Worm (Caenorhabditis elegans) whole organism, L1 larva: ENCODE measurements around the gene Y54G2A.26.
A peak's percentile ranks its signal among the peaks of the same experiment; 100 is the strongest.

ENCODE experiments used
- C04F5.9 ChIP-seq: sonication (generic microtip); optimal IDR thresholded peaks from 2 replicates; lab custom pipeline; 2016; ENCODE audit warnings: missing genetic modification characterization, missing compliant biosample characterization
- C34B4.2 ChIP-seq: sonication (generic microtip); optimal IDR thresholded peaks from 2 replicates; lab custom pipeline; 2017; ENCODE audit warnings: mild to moderate bottlenecking, missing genetic modification characterization, missing compliant biosample characterization
- aha-1 ChIP-seq: fragments of 150-350 bp; optimal IDR thresholded peaks from 2 replicates; lab custom pipeline; 2014; ENCODE audit warnings: missing biosample characterization, missing genetic modification characterization
- alr-1 ChIP-seq: fragments of 200-800 bp; sonication (Bioruptor generic); optimal IDR thresholded peaks from 2 replicates; lab custom pipeline; 2018; ENCODE audit warnings: borderline replicate concordance, mild to moderate bottlenecking, missing genetic modification characterization, missing compliant biosample characterization
- aly-2 ChIP-seq: fragments of 150-350 bp; optimal IDR thresholded peaks from 2 replicates; lab custom pipeline; 2014; ENCODE audit warnings: missing biosample characterization, missing genetic modification characterization
- ama-1 ChIP-seq: fragments of 150-350 bp; optimal IDR thresholded peaks from 2 replicates; lab custom pipeline; 2014
- blmp-1 ChIP-seq: fragments of 150-350 bp; optimal IDR thresholded peaks from 2 replicates; lab custom pipeline; 2014; ENCODE audit warnings: missing biosample characterization, missing genetic modification characterization
- ceh-63 ChIP-seq: fragments of 200-800 bp; sonication (Bioruptor generic); optimal IDR thresholded peaks from 2 replicates; lab custom pipeline; 2018; ENCODE audit warnings: mild to moderate bottlenecking, missing genetic modification characterization, missing compliant biosample characterization
- ceh-8 ChIP-seq: fragments of 200-800 bp; sonication (Bioruptor generic); optimal IDR thresholded peaks from 2 replicates; lab custom pipeline; 2018; ENCODE audit warnings: mild to moderate bottlenecking, missing genetic modification characterization, moderate library complexity, missing compliant biosample characterization
- ceh-82 ChIP-seq, 3 experiments: fragments of 150-350 bp in 1 of 3; sonication (generic microtip) in 2 of 3; optimal IDR thresholded peaks; 2 replicates each; lab custom pipeline; 2014 to 2017; ENCODE audit warnings: missing biosample characterization in 3 of 3, missing genetic modification characterization in 3 of 3
- ceh-88 ChIP-seq: fragments of 200-800 bp; sonication (Bioruptor generic); IDR thresholded peaks from 2 replicates; pipeline ENCODE4 v1.3.6; 2022; ENCODE audit warnings: missing genetic modification characterization, missing compliant biosample characterization
- ces-1 ChIP-seq: fragments of 150-350 bp; optimal IDR thresholded peaks from 2 replicates; lab custom pipeline; 2014; ENCODE audit warnings: missing biosample characterization, missing genetic modification reagents, missing genetic modification characterization
- dpl-1 ChIP-seq, 3 experiments: fragments of 150-350 bp in 2 of 3; sonication (generic microtip) in 1 of 3; optimal IDR thresholded peaks; 2 replicates each; lab custom pipeline; 2014 to 2017; ENCODE audit warnings: missing biosample characterization in 3 of 3, missing genetic modification characterization in 3 of 3, missing genetic modification reagents in 3 of 3
- egl-13 ChIP-seq: sonication (generic microtip); optimal IDR thresholded peaks from 2 replicates; lab custom pipeline; 2016; ENCODE audit warnings: missing genotype, missing genetic modification reagents, missing genetic modification characterization, missing compliant biosample characterization
- egl-27 ChIP-seq, 2 experiments: fragments of 150-350 bp in 1 of 2; sonication (generic microtip); optimal IDR thresholded peaks; 3 replicates each; lab custom pipeline; 2017 to 2018; ENCODE audit warnings: missing biosample characterization in 2 of 2, missing genetic modification characterization in 2 of 2, missing genetic modification reagents in 2 of 2
- elt-2 ChIP-seq: sonication (generic microtip); optimal IDR thresholded peaks from 2 replicates; lab custom pipeline; 2016; ENCODE audit warnings: missing genetic modification characterization, mild to moderate bottlenecking, inconsistent platforms, missing compliant biosample characterization, missing genetic modification reagents
- ets-5 ChIP-seq: fragments of 200-800 bp; sonication (Bioruptor generic); IDR thresholded peaks from 2 replicates; pipeline ENCODE4 v1.3.6; 2022; ENCODE audit warnings: missing genetic modification characterization, missing compliant biosample characterization
- fkh-10 ChIP-seq: sonication (generic microtip); optimal IDR thresholded peaks from 2 replicates; lab custom pipeline; 2017; ENCODE audit warnings: missing biosample characterization, missing genetic modification reagents, missing genetic modification characterization
- fkh-4 ChIP-seq: sonication (generic microtip); optimal IDR thresholded peaks from 2 replicates; lab custom pipeline; 2016; ENCODE audit warnings: missing compliant biosample characterization, missing genetic modification characterization, borderline replicate concordance
- fkh-8 ChIP-seq: sonication (generic microtip); optimal IDR thresholded peaks from 2 replicates; lab custom pipeline; 2016; ENCODE audit warnings: mild to moderate bottlenecking, missing genetic modification characterization, missing compliant biosample characterization
- fos-1 ChIP-seq: fragments of 150-350 bp; optimal IDR thresholded peaks from 2 replicates; lab custom pipeline; 2014; ENCODE audit warnings: missing biosample characterization, missing genetic modification characterization
- hlh-4 ChIP-seq: sonication (generic microtip); optimal IDR thresholded peaks from 2 replicates; lab custom pipeline; 2016; ENCODE audit warnings: mild to moderate bottlenecking, missing genetic modification characterization, missing compliant biosample characterization
- irx-1 ChIP-seq: sonication (generic microtip); optimal IDR thresholded peaks from 2 replicates; lab custom pipeline; 2016; ENCODE audit warnings: missing genetic modification characterization, missing compliant biosample characterization
- isw-1 ChIP-seq: fragments of 200-800 bp; sonication (Bioruptor generic); IDR thresholded peaks from 2 replicates; pipeline ENCODE4 v1.3.6; 2022; ENCODE audit warnings: missing genetic modification characterization, missing compliant biosample characterization
- jun-1 ChIP-seq: fragments of 150-350 bp; optimal IDR thresholded peaks from 2 replicates; lab custom pipeline; 2014; ENCODE audit warnings: missing biosample characterization, missing genetic modification reagents, missing genetic modification characterization
- lin-13 ChIP-seq: fragments of 150-350 bp; optimal IDR thresholded peaks from 2 replicates; lab custom pipeline; 2014; ENCODE audit warnings: missing biosample characterization, missing genetic modification reagents, missing genetic modification characterization
- lin-14 ChIP-seq: fragments of 200-800 bp; sonication (Bioruptor generic); optimal IDR thresholded peaks from 2 replicates; lab custom pipeline; 2018; ENCODE audit warnings: mild to moderate bottlenecking, missing genetic modification characterization, moderate library complexity, missing compliant biosample characterization
- lin-35 ChIP-seq, 2 experiments: fragments of 150-350 bp; optimal IDR thresholded peaks; 2 replicates each; lab custom pipeline; 2014; ENCODE audit warnings: missing biosample characterization in 2 of 2, missing genetic modification characterization in 2 of 2, missing genetic modification reagents in 2 of 2
- lin-39 ChIP-seq: fragments of 150-350 bp; optimal IDR thresholded peaks from 2 replicates; lab custom pipeline; 2014; ENCODE audit warnings: missing biosample characterization, missing genetic modification reagents, missing genetic modification characterization
- lsy-2 ChIP-seq, 2 experiments: fragments of 150-350 bp; optimal IDR thresholded peaks; 2 replicates each; lab custom pipeline; 2014; ENCODE audit warnings: missing biosample characterization in 2 of 2, missing genetic modification characterization in 2 of 2
- mdl-1 ChIP-seq, 2 experiments: fragments of 150-350 bp; optimal IDR thresholded peaks; 2 replicates each; lab custom pipeline; 2014 to 2017; ENCODE audit warnings: missing biosample characterization in 2 of 2, missing genetic modification characterization in 2 of 2, inconsistent platforms in 1 of 2
- mef-2 ChIP-seq: fragments of 150-350 bp; optimal IDR thresholded peaks from 2 replicates; lab custom pipeline; 2014; ENCODE audit warnings: missing biosample characterization, missing genetic modification characterization
- mep-1 ChIP-seq: fragments of 150-350 bp; optimal IDR thresholded peaks from 2 replicates; lab custom pipeline; 2014; ENCODE audit warnings: missing biosample characterization, missing genetic modification characterization
- nhr-19 ChIP-seq: fragments of 200-800 bp; sonication (Bioruptor generic); conservative IDR thresholded peaks from 2 replicates; pipeline ENCODE4 v1.3.6; 2022; ENCODE audit warnings: missing genetic modification characterization, missing compliant biosample characterization
- nhr-20 ChIP-seq: sonication (generic microtip); optimal IDR thresholded peaks from 2 replicates; lab custom pipeline; 2016; ENCODE audit warnings: mild to moderate bottlenecking, missing genetic modification characterization, missing compliant biosample characterization
- nhr-71 ChIP-seq: sonication (generic microtip); optimal IDR thresholded peaks from 2 replicates; lab custom pipeline; 2016; ENCODE audit warnings: mild to moderate bottlenecking, missing genetic modification characterization, moderate library complexity, missing compliant biosample characterization
- nhr-84 ChIP-seq: sonication (generic microtip); optimal IDR thresholded peaks from 2 replicates; lab custom pipeline; 2017; ENCODE audit warnings: missing biosample characterization, missing genetic modification characterization
- nhr-85 ChIP-seq: sonication (generic microtip); peaks from one replicate; lab custom pipeline; 2016; ENCODE audit warnings: missing genetic modification characterization, inconsistent platforms, missing compliant biosample characterization
- nhr-90 ChIP-seq: sonication (generic microtip); optimal IDR thresholded peaks from 2 replicates; lab custom pipeline; 2016; ENCODE audit warnings: mild to moderate bottlenecking, missing genetic modification characterization, missing compliant biosample characterization; ENCODE audit not compliant: poor library complexity
- pag-3 ChIP-seq: sonication (generic microtip); optimal IDR thresholded peaks from 2 replicates; lab custom pipeline; 2017; ENCODE audit warnings: missing genetic modification characterization, mild to moderate bottlenecking, missing compliant biosample characterization, antibody characterized with exemption, borderline replicate concordance; ENCODE audit not compliant: insufficient read depth
- rnt-1 ChIP-seq: sonication (generic microtip); optimal IDR thresholded peaks from 2 replicates; lab custom pipeline; 2016; ENCODE audit warnings: mild to moderate bottlenecking, missing genetic modification characterization, moderate library complexity, missing compliant biosample characterization
- snpc-4 ChIP-seq: fragments of 150-350 bp; optimal IDR thresholded peaks from 2 replicates; lab custom pipeline; 2014; ENCODE audit warnings: missing biosample characterization, missing genetic modification characterization
- snu-23 ChIP-seq: sonication (generic microtip); optimal IDR thresholded peaks from 2 replicates; lab custom pipeline; 2016; ENCODE audit warnings: missing genetic modification characterization, missing compliant biosample characterization
- sup-37 ChIP-seq: fragments of 200-800 bp; sonication (Bioruptor generic); optimal IDR thresholded peaks from 2 replicates; lab custom pipeline; 2018; ENCODE audit warnings: mild to moderate bottlenecking, missing genetic modification characterization, missing compliant biosample characterization
- tbx-2 ChIP-seq: sonication (generic microtip); optimal IDR thresholded peaks from 2 replicates; lab custom pipeline; 2016; ENCODE audit warnings: missing genetic modification characterization, missing compliant biosample characterization
- unc-130 ChIP-seq: fragments of 150-350 bp; optimal IDR thresholded peaks from 2 replicates; lab custom pipeline; 2017; ENCODE audit warnings: missing biosample characterization, missing genetic modification characterization, inconsistent platforms
- unc-62 ChIP-seq: fragments of 150-350 bp; optimal IDR thresholded peaks from 2 replicates; lab custom pipeline; 2014; ENCODE audit warnings: missing biosample characterization, missing genetic modification reagents, missing genetic modification characterization
- zag-1 ChIP-seq: fragments of 150-350 bp; optimal IDR thresholded peaks from 2 replicates; lab custom pipeline; 2014; ENCODE audit warnings: missing biosample characterization, missing genetic modification characterization
- zip-4 ChIP-seq: fragments of 200-800 bp; sonication (Bioruptor generic); optimal IDR thresholded peaks from 2 replicates; lab custom pipeline; 2018; ENCODE audit warnings: mild to moderate bottlenecking, missing genetic modification characterization, moderate library complexity, missing compliant biosample characterization

The Y54G2A.26 gene

DNA sequence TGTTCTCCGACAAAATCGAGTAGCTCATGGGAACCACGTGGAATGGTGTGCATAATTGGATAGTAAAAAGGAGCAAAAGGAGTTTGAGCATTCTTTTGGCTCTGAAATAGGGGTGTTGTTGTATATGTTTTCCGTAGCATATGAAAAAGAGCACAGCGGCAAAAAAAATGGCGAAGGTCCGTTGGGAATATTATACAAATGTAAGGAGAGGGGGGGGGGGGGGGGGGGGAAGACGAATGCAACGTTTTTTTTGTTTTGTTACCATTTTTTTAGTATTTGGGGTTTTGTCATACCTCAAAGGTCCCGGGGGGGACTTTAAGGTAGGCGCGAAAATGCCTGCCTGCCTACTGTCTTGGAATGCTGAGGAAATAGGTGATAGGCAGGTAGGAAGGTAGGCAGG lies 33.6 kb upstream of the Y54G2A.26 start, which contains the start of gene ndnf-1:
Gene ndnf-1 (minus strand): TSS at position 101 of the 400 bp plus-strand sequence.
- no peak for TF ChIP-seq lsy-2 (tag; optimal IDR thresholded peaks at IDR 0.05; lab: Kevin White, UChicago)
- TF ChIP-seq jun-1 (tag; lab: Kevin White, UChicago) = no peak
- no peak for TF ChIP-seq zip-4 (GFP tag; lab: Kevin White, UChicago)
- no peak for TF ChIP-seq sup-37 (GFP tag; lab: Kevin White, UChicago)
- TF ChIP-seq ets-5 = no peak
- no peak for TF ChIP-seq aly-2 (tag; lab: Kevin White, UChicago)
- no peak for TF ChIP-seq ces-1 (GFP tag; lab: Kevin White, UChicago)
- no peak for TF ChIP-seq egl-13 (tag; lab: Kevin White, UChicago)
- TF ChIP-seq blmp-1 = no peak
- TF ChIP-seq nhr-20 = no peak
- no peak for TF ChIP-seq fkh-10
- no peak for TF ChIP-seq unc-130 (tag; lab: Kevin White, UChicago)
- no peak for TF ChIP-seq isw-1 (GFP tag; lab: Robert Waterston, UW)
- no peak for TF ChIP-seq egl-27 (tag; optimal IDR thresholded peaks at IDR 0.05; lab: Kevin White, UChicago)
- TF ChIP-seq lin-13 (GFP tag; lab: Kevin White, UChicago) = no peak
- TF ChIP-seq snu-23 (GFP tag; lab: Kevin White, UChicago) = no peak
- no peak for TF ChIP-seq pag-3
- TF ChIP-seq aha-1 (tag; lab: Kevin White, UChicago) = no peak
- TF ChIP-seq nhr-84 = no peak
- no peak for TF ChIP-seq snpc-4 (tag; lab: Kevin White, UChicago)

- peak; percentile 89 for TF ChIP-seq rnt-1 (tag; lab: Kevin White, UChicago)
- TF ChIP-seq egl-13 (tag; lab: Kevin White, UChicago) = no peak
- TF ChIP-seq fos-1 (tag; lab: Kevin White, UChicago) = no peak
- no peak for TF ChIP-seq zag-1
- no peak for TF ChIP-seq ceh-63 (GFP tag; lab: Kevin White, UChicago)
- peak; percentile 72 for TF ChIP-seq unc-130 (tag; lab: Kevin White, UChicago)
- peak; percentile 64 for TF ChIP-seq nhr-19 (GFP tag; lab: Robert Waterston, UW)
- no peak for TF ChIP-seq ceh-88 (GFP tag; lab: Robert Waterston, UW)
- TF ChIP-seq lin-13 (GFP tag; lab: Kevin White, UChicago) = no peak
- no peak for TF ChIP-seq lin-35 (GFP tag; optimal IDR thresholded peaks at IDR 0.05; lab: Kevin White, UChicago)
- TF ChIP-seq hlh-4 = no peak
- no peak for TF ChIP-seq zip-4 (GFP tag; lab: Kevin White, UChicago)
- TF ChIP-seq elt-2 (tag; lab: Kevin White, UChicago) = no peak
- TF ChIP-seq alr-1 (tag; lab: Kevin White, UChicago) = no peak
- TF ChIP-seq C34B4.2 = no peak
- TF ChIP-seq ceh-82 (tag; optimal IDR thresholded peaks at IDR 0.05; lab: Kevin White, UChicago) = no peak
- TF ChIP-seq ceh-8 = no peak
- TF ChIP-seq blmp-1 = no peak
- TF ChIP-seq aly-2 (tag; lab: Kevin White, UChicago) = no peak
- TF ChIP-seq ama-1 (lab: Kevin White, UChicago) = no peak
- TF ChIP-seq nhr-90 = no peak
- TF ChIP-seq fkh-8 (tag; lab: Kevin White, UChicago) = no peak
- no peak for TF ChIP-seq mep-1
- peak; percentile 97 for TF ChIP-seq mef-2 (tag; lab: Kevin White, UChicago)
- no peak for TF ChIP-seq tbx-2 (tag; lab: Kevin White, UChicago)
- TF ChIP-seq lin-39 (tag; lab: Kevin White, UChicago) = no peak
- TF ChIP-seq nhr-71 (tag; lab: Kevin White, UChicago) = peak; percentile 84
- peak in 1 of 2 experiments; percentile 44 for TF ChIP-seq mdl-1 (tag; optimal IDR thresholded peaks at IDR 0.05; lab: Kevin White, UChicago)
- TF ChIP-seq irx-1 = no peak
- peak; percentile 45 for TF ChIP-seq lin-14 (GFP tag; lab: Kevin White, UChicago)
- TF ChIP-seq fkh-4 (tag; lab: Kevin White, UChicago) = no peak
- TF ChIP-seq pag-3 = no peak
- no peak for TF ChIP-seq C04F5.9 (tag; lab: Kevin White, UChicago)
- TF ChIP-seq ets-5 = no peak
- no peak for TF ChIP-seq nhr-85
- no peak for TF ChIP-seq unc-62 (GFP tag; lab: Kevin White, UChicago)
- TF ChIP-seq nhr-20 = peak; percentile 32
- no peak for TF ChIP-seq ces-1 (GFP tag; lab: Kevin White, UChicago)
- no peak for TF ChIP-seq dpl-1 (GFP tag; optimal IDR thresholded peaks at IDR 0.05; lab: Kevin White, UChicago)
Observed at ce11 chrIV:3025874-3026609, 30.8 kb upstream of the Y54G2A.26 start.
